Worm (Caenorhabditis elegans): ENCODE data around the gene mrps-25.
A peak's percentile ranks its signal among the peaks of the same experiment; 100 is the strongest.

mrps-25 gene

ce11 chrIV:1056263-1056942, at the start of gene mrps-25, which contains the start of gene Y55F3AM.13:
Gene mrps-25 (plus strand): TSS chrIV:1056892.
Gene Y55F3AM.13 (minus strand): TSS chrIV:1056313.
- no peak for TF ChIP-seq nhr-28 (tag; optimal IDR thresholded peaks at IDR 0.05)
- TF ChIP-seq elt-2 (tag; optimal IDR thresholded peaks at IDR 0.05), result no peak
- no peak for TF ChIP-seq skn-1 (tag; optimal IDR thresholded peaks at IDR 0.05)
- no peak for TF ChIP-seq ztf-11 (tag; optimal IDR thresholded peaks at IDR 0.05)
- TF ChIP-seq nhr-25 (tag; optimal IDR thresholded peaks at IDR 0.05), result no peak
- no peak for TF ChIP-seq ceh-9 (tag; optimal IDR thresholded peaks at IDR 0.05)
- TF ChIP-seq nhr-12 (tag; optimal IDR thresholded peaks at IDR 0.05), result no peak
- peak; percentile 20 for TF ChIP-seq nfya-1 (tag; optimal IDR thresholded peaks at IDR 0.05; ENCODE audit: insufficient read depth)
- no peak for TF ChIP-seq sea-2 (GFP tag; optimal IDR thresholded peaks at IDR 0.05)
- TF ChIP-seq daf-12 (tag; optimal IDR thresholded peaks at IDR 0.05), result no peak
- peak; percentile 90 for TF ChIP-seq R02D3.7 (tag; optimal IDR thresholded peaks at IDR 0.05)
- no peak for TF ChIP-seq mml-1 (tag; optimal IDR thresholded peaks at IDR 0.05)
- no peak for TF ChIP-seq unc-62 (GFP tag; optimal IDR thresholded peaks at IDR 0.05)
- no peak for TF ChIP-seq fkh-10 (GFP tag; optimal IDR thresholded peaks at IDR 0.05)
- no peak for TF ChIP-seq ZK546.5 (tag; optimal IDR thresholded peaks at IDR 0.05)
- no peak for TF ChIP-seq nhr-11 (tag; optimal IDR thresholded peaks at IDR 0.05)
- TF ChIP-seq nhr-77 (tag; optimal IDR thresholded peaks at IDR 0.05), result no peak
- TF ChIP-seq ztf-4 (tag; optimal IDR thresholded peaks at IDR 0.05), result no peak
- TF ChIP-seq nhr-67 (tag; optimal IDR thresholded peaks at IDR 0.05), result no peak
- no peak for TF ChIP-seq ceh-16 (tag; optimal IDR thresholded peaks at IDR 0.05)
- no peak for TF ChIP-seq ceh-82 (tag; optimal IDR thresholded peaks at IDR 0.05)
- no peak for TF ChIP-seq ceh-28 (tag; optimal IDR thresholded peaks at IDR 0.05)
- no peak for TF ChIP-seq unc-39 (tag; optimal IDR thresholded peaks at IDR 0.05)
- peak; percentile 40 for TF ChIP-seq hmg-11 (tag; optimal IDR thresholded peaks at IDR 0.05)
- TF ChIP-seq nhr-43 (tag; optimal IDR thresholded peaks at IDR 0.05; ENCODE audit: poor library complexity, severe bottlenecking), result no peak
- no peak for TF ChIP-seq tbx-2 (tag; optimal IDR thresholded peaks at IDR 0.05)
- no peak for TF ChIP-seq zag-1 (tag; optimal IDR thresholded peaks at IDR 0.05)
- TF ChIP-seq snpc-4 (tag; optimal IDR thresholded peaks at IDR 0.05), result no peak
- TF ChIP-seq egl-27 (tag; optimal IDR thresholded peaks at IDR 0.05), result no peak
- TF ChIP-seq lin-39 (tag; optimal IDR thresholded peaks at IDR 0.05), result no peak
- peak; percentile 59 for TF ChIP-seq pha-4 (tag; optimal IDR thresholded peaks at IDR 0.05)
- no peak for TF ChIP-seq nhr-23 (tag; optimal IDR thresholded peaks at IDR 0.05)
- no peak for TF ChIP-seq fkh-2 (tag; optimal IDR thresholded peaks at IDR 0.05)
- no peak for TF ChIP-seq aly-2 (tag; optimal IDR thresholded peaks at IDR 0.05)
- TF ChIP-seq elt-3 (tag; optimal IDR thresholded peaks at IDR 0.05), result no peak
- no peak for TF ChIP-seq lsy-12 (tag; optimal IDR thresholded peaks at IDR 0.05)
- no peak for TF ChIP-seq ama-1 (optimal IDR thresholded peaks at IDR 0.05)
- TF ChIP-seq lin-15B (tag; optimal IDR thresholded peaks at IDR 0.05), result peak; percentile 65
- no peak for TF ChIP-seq nhr-76 (tag; optimal IDR thresholded peaks at IDR 0.05)
- no peak for TF ChIP-seq fos-1 (tag; optimal IDR thresholded peaks at IDR 0.05)
- TF ChIP-seq elt-1 (tag; optimal IDR thresholded peaks at IDR 0.05), result no peak
- TF ChIP-seq mdl-1 (tag; optimal IDR thresholded peaks at IDR 0.05), result no peak

ce11 chrIV:1009546-1009945, 47.1 kb upstream of the mrps-25 start, which contains the start of gene Y55F3AM.9:
Gene Y55F3AM.9 (minus strand): TSS chrIV:1009734.
- TF ChIP-seq fkh-2 (tag; optimal IDR thresholded peaks at IDR 0.05) (no peak), ceh-9 (tag; optimal IDR thresholded peaks at IDR 0.05) (no peak), lin-39 (tag; optimal IDR thresholded peaks at IDR 0.05) (no peak), zag-1 (tag; optimal IDR thresholded peaks at IDR 0.05) (no peak), lin-15B (tag; optimal IDR thresholded peaks at IDR 0.05) (peak; percentile 58), jun-1 (tag; optimal IDR thresholded peaks at IDR 0.05) (no peak), ztf-11 (tag; optimal IDR thresholded peaks at IDR 0.05) (no peak), nhr-43 (tag; optimal IDR thresholded peaks at IDR 0.05; ENCODE audit: poor library complexity, severe bottlenecking) (no peak), nhr-28 (tag; optimal IDR thresholded peaks at IDR 0.05) (no peak), ztf-4 (tag; optimal IDR thresholded peaks at IDR 0.05) (no peak), nfya-1 (tag; optimal IDR thresholded peaks at IDR 0.05; ENCODE audit: insufficient read depth) (peak; percentile 42), ceh-28 (tag; optimal IDR thresholded peaks at IDR 0.05) (peak; percentile 47), mdl-1 (tag; optimal IDR thresholded peaks at IDR 0.05) (no peak), pha-4 (tag; optimal IDR thresholded peaks at IDR 0.05) (peak; percentile 48), snpc-4 (tag; optimal IDR thresholded peaks at IDR 0.05) (no peak), ceh-82 (tag; optimal IDR thresholded peaks at IDR 0.05) (no peak), egl-5 (tag; optimal IDR thresholded peaks at IDR 0.05) (peak; percentile 66)

All from whole organism, L3 larva.